Worm (Caenorhabditis elegans) whole organism, L2 larva: Measurements from ENCODE around the gene F11A10.5.
A peak's percentile ranks its signal among the peaks of the same experiment; 100 is the strongest.

Experiments used
- C34F6.9 ChIP-seq: fragments of 150-350 bp; optimal IDR thresholded peaks from 2 replicates; lab custom pipeline; 2014; ENCODE audit warnings: missing biosample characterization, missing genetic modification characterization
- F13H6.1 ChIP-seq: sonication (generic microtip); optimal IDR thresholded peaks from 2 replicates; lab custom pipeline; 2016; ENCODE audit warnings: missing genetic modification characterization, missing compliant biosample characterization
- Y55F3AM.14 ChIP-seq: fragments of 200-800 bp; sonication (Bioruptor generic); optimal IDR thresholded peaks from 2 replicates; lab custom pipeline; 2018; ENCODE audit warnings: mild to moderate bottlenecking, missing genetic modification characterization, missing compliant biosample characterization
- ama-1 ChIP-seq: fragments of 150-350 bp; optimal IDR thresholded peaks from 2 replicates; lab custom pipeline; 2018; ENCODE audit warnings: inconsistent platforms
- blmp-1 ChIP-seq: sonication (generic microtip); optimal IDR thresholded peaks from 2 replicates; lab custom pipeline; 2017; ENCODE audit warnings: missing genetic modification characterization, mild to moderate bottlenecking, missing compliant biosample characterization, antibody characterized with exemption, moderate library complexity; ENCODE audit not compliant: insufficient read depth
- ceh-16 ChIP-seq: fragments of 150-350 bp; optimal IDR thresholded peaks from 2 replicates; lab custom pipeline; 2014; ENCODE audit warnings: missing biosample characterization, missing genetic modification characterization
- crh-2 ChIP-seq: sonication (generic microtip); optimal IDR thresholded peaks from 2 replicates; lab custom pipeline; 2017; ENCODE audit warnings: missing biosample characterization, missing genetic modification characterization
- dmd-4 ChIP-seq: sonication (generic microtip); optimal IDR thresholded peaks from 2 replicates; lab custom pipeline; 2017; ENCODE audit warnings: missing biosample characterization, missing genetic modification characterization
- egl-27 ChIP-seq: sonication (generic microtip); optimal IDR thresholded peaks from 3 replicates; lab custom pipeline; 2017; ENCODE audit warnings: missing biosample characterization, missing genetic modification reagents, missing genetic modification characterization
- elt-1 ChIP-seq: fragments of 150-350 bp; optimal IDR thresholded peaks from 2 replicates; lab custom pipeline; 2014; ENCODE audit warnings: missing biosample characterization, missing genetic modification characterization
- fos-1 ChIP-seq: fragments of 150-350 bp; optimal IDR thresholded peaks from 2 replicates; lab custom pipeline; 2014; ENCODE audit warnings: missing biosample characterization, missing genetic modification characterization
- gmeb-1 ChIP-seq: fragments of 150-350 bp; optimal IDR thresholded peaks from 2 replicates; lab custom pipeline; 2014; ENCODE audit warnings: missing biosample characterization, missing genetic modification characterization
- lin-11 ChIP-seq: fragments of 150-350 bp; sonication (generic microtip); optimal IDR thresholded peaks from 2 replicates; lab custom pipeline; 2014; ENCODE audit warnings: missing biosample characterization, missing genetic modification characterization, inconsistent platforms, mixed read lengths
- lin-13 ChIP-seq: fragments of 150-350 bp; optimal IDR thresholded peaks from 2 replicates; lab custom pipeline; 2014; ENCODE audit warnings: missing biosample characterization, missing genetic modification reagents, missing genetic modification characterization
- lin-39 ChIP-seq: fragments of 150-350 bp; optimal IDR thresholded peaks from 2 replicates; lab custom pipeline; 2014; ENCODE audit warnings: missing biosample characterization, missing genetic modification reagents, missing genetic modification characterization
- lsy-2 ChIP-seq, 2 experiments: fragments of 150-350 bp in 1 of 2; sonication (generic microtip) in 1 of 2; optimal IDR thresholded peaks; 2 replicates each; lab custom pipeline; 2014 to 2017; ENCODE audit warnings: missing biosample characterization in 2 of 2, missing genetic modification characterization in 2 of 2
- mdl-1 ChIP-seq, 2 experiments: fragments of 150-350 bp in 1 of 2; sonication (generic microtip) in 1 of 2; optimal IDR thresholded peaks; 2 replicates each; lab custom pipeline; 2017; ENCODE audit warnings: missing biosample characterization in 2 of 2, missing genetic modification characterization in 2 of 2
- nhr-11 ChIP-seq: fragments of 150-350 bp; optimal IDR thresholded peaks from 2 replicates; lab custom pipeline; 2014; ENCODE audit warnings: missing biosample characterization, missing genetic modification characterization
- nhr-12 ChIP-seq: fragments of 150-350 bp; optimal IDR thresholded peaks from 2 replicates; lab custom pipeline; 2014; ENCODE audit warnings: missing biosample characterization, missing genetic modification characterization
- nhr-129 ChIP-seq: fragments of 150-350 bp; optimal IDR thresholded peaks from 2 replicates; lab custom pipeline; 2014; ENCODE audit warnings: missing biosample characterization, missing genetic modification characterization
- nhr-21 ChIP-seq: fragments of 150-350 bp; optimal IDR thresholded peaks from 2 replicates; lab custom pipeline; 2014; ENCODE audit warnings: missing biosample characterization, missing genetic modification characterization
- nhr-23 ChIP-seq: fragments of 150-350 bp; optimal IDR thresholded peaks from 2 replicates; lab custom pipeline; 2014; ENCODE audit warnings: missing biosample characterization, missing genetic modification reagents, missing genetic modification characterization
- nhr-237 ChIP-seq: fragments of 150-350 bp; optimal IDR thresholded peaks from 2 replicates; lab custom pipeline; 2014; ENCODE audit warnings: missing biosample characterization, missing genetic modification characterization
- nhr-25 ChIP-seq: fragments of 150-350 bp; sonication (generic microtip); optimal IDR thresholded peaks from 3 replicates; lab custom pipeline; 2014; ENCODE audit warnings: missing biosample characterization, missing genetic modification characterization
- nhr-77 ChIP-seq: fragments of 150-350 bp; optimal IDR thresholded peaks from 2 replicates; lab custom pipeline; 2014; ENCODE audit warnings: missing biosample characterization, missing genetic modification characterization
- skn-1 ChIP-seq: sonication (generic microtip); optimal IDR thresholded peaks from 2 replicates; lab custom pipeline; 2017; ENCODE audit warnings: missing biosample characterization, missing genetic modification characterization
- snpc-4 ChIP-seq: fragments of 150-350 bp; optimal IDR thresholded peaks from 2 replicates; lab custom pipeline; 2014; ENCODE audit warnings: missing biosample characterization, missing genetic modification characterization
- unc-39 ChIP-seq: fragments of 150-350 bp; optimal IDR thresholded peaks from 2 replicates; lab custom pipeline; 2014; ENCODE audit warnings: missing biosample characterization, missing genetic modification characterization
- unc-55 ChIP-seq: fragments of 150-350 bp; sonication (generic microtip); optimal IDR thresholded peaks from 3 replicates; lab custom pipeline; 2014; ENCODE audit warnings: missing biosample characterization, missing genetic modification reagents, missing genetic modification characterization
- unc-62 ChIP-seq: fragments of 150-350 bp; optimal IDR thresholded peaks from 2 replicates; lab custom pipeline; 2014; ENCODE audit warnings: missing biosample characterization, missing genetic modification reagents, missing genetic modification characterization
- zag-1 ChIP-seq: fragments of 150-350 bp; optimal IDR thresholded peaks from 2 replicates; lab custom pipeline; 2014; ENCODE audit warnings: missing biosample characterization, missing genetic modification characterization
- ztf-1 ChIP-seq: fragments of 200-800 bp; sonication (Bioruptor generic); conservative IDR thresholded peaks from 2 replicates; pipeline ENCODE4 v1.3.6; 2022; ENCODE audit warnings: missing genetic modification characterization, missing compliant biosample characterization
- ztf-4 ChIP-seq: fragments of 150-350 bp; optimal IDR thresholded peaks from 2 replicates; lab custom pipeline; 2014; ENCODE audit warnings: missing biosample characterization, missing genetic modification characterization

The F11A10.5 gene

ce11 chrIV:12078112-12078812, 15.7 kb upstream of the F11A10.5 start, which contains the start of gene tmed-1:
Gene tmed-1 (minus strand): TSS chrIV:12078162.
- TF ChIP-seq unc-55 (GFP tag; lab: Kevin White, UChicago) (peak; percentile 18), unc-62 (GFP tag; lab: Kevin White, UChicago) (no peak), Y55F3AM.14 (GFP tag; lab: Kevin White, UChicago) (no peak), gmeb-1 (tag; lab: Kevin White, UChicago) (no peak), nhr-12 (tag; lab: Kevin White, UChicago) (no peak), crh-2 (no peak), nhr-77 (tag; lab: Kevin White, UChicago) (no peak), dmd-4 (tag; lab: Kevin White, UChicago) (no peak), mdl-1 (tag; optimal IDR thresholded peaks at IDR 0.05; lab: Kevin White, UChicago) (no peak), lin-11 (tag; lab: Kevin White, UChicago) (no peak), C34F6.9 (tag; lab: Kevin White, UChicago) (peak; percentile 20)

ce11 chrIV:12078907-12079523, 14.9 kb upstream of the F11A10.5 start, which contains the start of gene lex-1:
Gene lex-1 (plus strand): TSS chrIV:12079473.
- TF ChIP-seq F13H6.1 (tag; lab: Kevin White, UChicago) (no peak), nhr-25 (tag; lab: Kevin White, UChicago) (no peak), mdl-1 (tag; optimal IDR thresholded peaks at IDR 0.05; lab: Kevin White, UChicago) (peak in 1 of 2 experiments; percentile 37), lsy-2 (tag; optimal IDR thresholded peaks at IDR 0.05; lab: Kevin White, UChicago) (peak in 1 of 2 experiments; percentile 66), nhr-129 (tag; lab: Kevin White, UChicago) (peak; percentile 71), nhr-23 (tag; lab: Kevin White, UChicago) (no peak), egl-27 (tag; lab: Kevin White, UChicago) (no peak), skn-1 (tag; lab: Kevin White, UChicago) (no peak), fos-1 (peak; percentile 26), C34F6.9 (tag; lab: Kevin White, UChicago) (peak; percentile 60), ama-1 (lab: Kevin White, UChicago) (no peak), nhr-11 (tag; lab: Kevin White, UChicago) (no peak), lin-13 (GFP tag; lab: Kevin White, UChicago) (peak; percentile 34), elt-1 (tag; lab: Kevin White, UChicago) (no peak), nhr-237 (tag; lab: Kevin White, UChicago) (no peak), snpc-4 (tag; lab: Kevin White, UChicago) (no peak), gmeb-1 (tag; lab: Kevin White, UChicago) (peak; percentile 66), zag-1 (no peak), blmp-1 (no peak), unc-55 (GFP tag; lab: Kevin White, UChicago) (peak; percentile 72), crh-2 (peak; percentile 10), ztf-1 (GFP tag; lab: Robert Waterston, UW) (no peak), ceh-16 (tag; lab: Kevin White, UChicago) (no peak)

DNA sequence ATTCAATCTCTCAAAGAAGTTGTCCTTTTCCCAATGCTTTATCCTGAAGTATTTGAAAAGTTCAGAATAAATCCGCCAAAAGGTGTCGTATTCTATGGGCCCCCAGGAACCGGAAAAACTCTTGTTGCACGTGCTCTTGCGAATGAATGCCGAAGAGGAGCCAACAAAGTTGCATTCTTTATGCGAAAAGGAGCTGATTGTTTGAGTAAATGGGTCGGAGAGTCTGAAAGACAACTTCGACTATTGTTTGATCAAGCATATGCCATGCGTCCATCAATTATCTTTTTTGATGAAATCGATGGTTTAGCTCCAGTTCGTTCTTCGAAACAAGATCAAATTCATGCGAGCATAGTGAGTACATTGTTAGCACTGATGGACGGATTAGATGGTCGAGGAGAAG, 13.1 kb upstream of the F11A10.5 start:
- TF ChIP-seq nhr-129 (tag; lab: Kevin White, UChicago) (no peak), lsy-2 (tag; optimal IDR thresholded peaks at IDR 0.05; lab: Kevin White, UChicago) (no peak)

ce11 chrIV:12084178-12084577, 9.7 kb upstream of the F11A10.5 start, which contains the start of gene repo-1:
Gene repo-1 (plus strand): TSS chrIV:12084478.
- TF ChIP-seq skn-1 (tag; lab: Kevin White, UChicago) (no peak), nhr-129 (tag; lab: Kevin White, UChicago) (no peak), ztf-4 (no peak), unc-55 (GFP tag; lab: Kevin White, UChicago) (no peak), nhr-237 (tag; lab: Kevin White, UChicago) (no peak), C34F6.9 (tag; lab: Kevin White, UChicago) (no peak), nhr-21 (tag; lab: Kevin White, UChicago) (no peak), lin-39 (no peak), unc-39 (tag; lab: Kevin White, UChicago) (no peak)
